Fruit fly (Drosophila melanogaster) whole organism, embryonic: Measurements from ENCODE around the gene CG9986.

Source experiments
- BtbVII ChIP-seq: fragments of 200-800 bp; sonication (Bioruptor generic); optimal IDR thresholded peaks from 3 replicates; lab custom pipeline; 2017; ENCODE audit warnings: missing biosample characterization, mild to moderate bottlenecking, missing genetic modification characterization
- CG11456 ChIP-seq: fragments of 200-800 bp; sonication (Bioruptor generic); IDR thresholded peaks from 3 replicates; pipeline ENCODE4 v1.3.6; 2022; ENCODE audit warnings: missing biosample characterization, missing genetic modification characterization
- CG12071 ChIP-seq: fragments of 200-800 bp; sonication (Bioruptor generic); optimal IDR thresholded peaks from 3 replicates; lab custom pipeline; 2018; ENCODE audit warnings: missing biosample characterization, mild to moderate bottlenecking, missing genetic modification characterization
- CG12236 ChIP-seq: fragments of 200-800 bp; sonication (Bioruptor generic); optimal IDR thresholded peaks from 2 replicates; lab custom pipeline; 2016; ENCODE audit warnings: missing biosample characterization, missing genetic modification characterization
- CG12391 ChIP-seq: fragments of 200-800 bp; sonication (Bioruptor generic); optimal IDR thresholded peaks from 3 replicates; lab custom pipeline; 2018; ENCODE audit warnings: missing biosample characterization, mild to moderate bottlenecking, missing genetic modification characterization, moderate library complexity
- CG14860 ChIP-seq: fragments of 200-800 bp; sonication (Bioruptor generic); IDR thresholded peaks from 3 replicates; pipeline ENCODE4 v1.3.6; 2022; ENCODE audit warnings: missing biosample characterization, missing genetic modification characterization; ENCODE audit not compliant: partially characterized antibody
- CG15269 ChIP-seq: fragments of 200-800 bp; sonication (Bioruptor generic); optimal IDR thresholded peaks from 2 replicates; lab custom pipeline; 2018; ENCODE audit warnings: missing biosample characterization, mild to moderate bottlenecking, missing genetic modification characterization, moderate library complexity
- CG15479 ChIP-seq: fragments of 200-800 bp; sonication (Bioruptor generic); optimal IDR thresholded peaks from 3 replicates; lab custom pipeline; 2019; ENCODE audit warnings: missing biosample characterization, mild to moderate bottlenecking, missing genetic modification characterization, moderate library complexity
- CG16815 ChIP-seq: fragments of 200-800 bp; sonication (Bioruptor generic); optimal IDR thresholded peaks from 3 replicates; lab custom pipeline; 2017; ENCODE audit warnings: missing biosample characterization, mild to moderate bottlenecking, missing genetic modification characterization
- CG17829 ChIP-seq: fragments of 200-800 bp; optimal IDR thresholded peaks from 2 replicates; lab custom pipeline; 2019; ENCODE audit warnings: missing biosample characterization, mild to moderate bottlenecking, missing genetic modification characterization, moderate library complexity
- CG2129 ChIP-seq: fragments of 200-800 bp; sonication (Bioruptor generic); IDR thresholded peaks from 2 replicates; pipeline ENCODE4 v1.3.6; 2022; ENCODE audit warnings: missing biosample characterization, missing genetic modification characterization; ENCODE audit not compliant: partially characterized antibody
- CG2199 ChIP-seq: fragments of 200-800 bp; sonication (Bioruptor generic); IDR thresholded peaks from 3 replicates; pipeline ENCODE4 v1.3.6; 2022; ENCODE audit warnings: missing biosample characterization, missing genetic modification characterization
- CG2889 ChIP-seq: fragments of 200-800 bp; sonication (Bioruptor generic); IDR thresholded peaks from 3 replicates; pipeline ENCODE4 v1.3.6; 2022; ENCODE audit warnings: missing biosample characterization, missing genetic modification characterization
- CG30020 ChIP-seq: fragments of 200-800 bp; optimal IDR thresholded peaks from 2 replicates; lab custom pipeline; 2019; ENCODE audit warnings: missing biosample characterization, mild to moderate bottlenecking, missing genetic modification characterization, moderate library complexity
- CG3065 ChIP-seq: fragments of 200-800 bp; sonication (Bioruptor generic); optimal IDR thresholded peaks from 2 replicates; lab custom pipeline; 2016; ENCODE audit warnings: missing biosample characterization, missing genetic modification characterization
- CG31365 ChIP-seq: fragments of 200-800 bp; sonication (Bioruptor generic); optimal IDR thresholded peaks from 2 replicates; lab custom pipeline; 2018; ENCODE audit warnings: missing biosample characterization, mild to moderate bottlenecking, missing genetic modification characterization
- CG6689 ChIP-seq: fragments of 200-800 bp; sonication (Bioruptor generic); IDR thresholded peaks from 2 replicates; pipeline ENCODE4 v1.3.6; 2022; ENCODE audit warnings: missing biosample characterization, missing genetic modification characterization
- CG8281 ChIP-seq: fragments of 200-800 bp; sonication (Bioruptor generic); optimal IDR thresholded peaks from 2 replicates; lab custom pipeline; 2018; ENCODE audit warnings: missing biosample characterization, mild to moderate bottlenecking, missing genetic modification characterization, moderate library complexity
- CG8944 ChIP-seq: fragments of 200-800 bp; sonication (Bioruptor generic); optimal IDR thresholded peaks from 3 replicates; lab custom pipeline; 2016; ENCODE audit warnings: missing biosample characterization, missing genetic modification characterization
- CTCF ChIP-seq: fragments of 200-800 bp; sonication (Bioruptor generic); optimal IDR thresholded peaks from 2 replicates; lab custom pipeline; 2017; ENCODE audit warnings: missing biosample characterization, mild to moderate bottlenecking, missing genetic modification characterization, moderate library complexity
- D19A ChIP-seq: fragments of 200-800 bp; optimal IDR thresholded peaks from 3 replicates; lab custom pipeline; 2019; ENCODE audit warnings: missing biosample characterization, mild to moderate bottlenecking, missing genetic modification characterization, moderate library complexity
- Dad ChIP-seq: fragments of 200-800 bp; sonication (Bioruptor generic); optimal IDR thresholded peaks from 3 replicates; lab custom pipeline; 2016; ENCODE audit warnings: missing biosample characterization, missing genetic modification characterization
- Dref ChIP-seq: fragments of 200-800 bp; sonication (Bioruptor generic); IDR thresholded peaks from 2 replicates; pipeline ENCODE4 v1.3.6; 2022; ENCODE audit warnings: missing biosample characterization, missing genetic modification characterization
- Ets97D ChIP-seq: fragments of 200-800 bp; sonication (Bioruptor generic); optimal IDR thresholded peaks from 3 replicates; lab custom pipeline; 2016; ENCODE audit warnings: missing biosample characterization, missing genetic modification characterization
- Jarid2 ChIP-seq: fragments of 200-800 bp; sonication (Bioruptor generic); optimal IDR thresholded peaks from 3 replicates; lab custom pipeline; 2017; ENCODE audit warnings: mild to moderate bottlenecking, missing biosample characterization, missing genetic modification reagents, missing genetic modification characterization
- Sry-β ChIP-seq: fragments of 200-800 bp; sonication (Bioruptor generic); optimal IDR thresholded peaks from 2 replicates; lab custom pipeline; 2018; ENCODE audit warnings: missing biosample characterization, mild to moderate bottlenecking, missing genetic modification characterization, moderate library complexity
- Vsx1 ChIP-seq: fragments of 200-800 bp; sonication (Bioruptor generic); optimal IDR thresholded peaks from 2 replicates; lab custom pipeline; 2017; ENCODE audit warnings: missing biosample characterization, mild to moderate bottlenecking, missing genetic modification characterization, missing genetic modification reagents
- YL-1 ChIP-seq: fragments of 200-800 bp; sonication (Bioruptor generic); optimal IDR thresholded peaks from 3 replicates; lab custom pipeline; 2017; ENCODE audit warnings: missing biosample characterization, mild to moderate bottlenecking, missing genetic modification characterization
- ara ChIP-seq: fragments of 200-800 bp; sonication (Bioruptor generic); IDR thresholded peaks from 2 replicates; pipeline ENCODE4 v1.3.6; 2022; ENCODE audit warnings: missing biosample characterization, missing genetic modification characterization
- chif ChIP-seq, 2 experiments: fragments of 200-800 bp; sonication (Bioruptor generic); optimal IDR thresholded peaks; 3 replicates each; lab custom pipeline; 2016; ENCODE audit warnings: missing biosample characterization in 2 of 2, missing genetic modification characterization in 2 of 2
- chn ChIP-seq: fragments of 200-800 bp; sonication (Bioruptor generic); optimal IDR thresholded peaks from 2 replicates; lab custom pipeline; 2016; ENCODE audit warnings: missing biosample characterization, missing genetic modification characterization
- eyg ChIP-seq: fragments of 200-800 bp; sonication (Bioruptor generic); optimal IDR thresholded peaks from 3 replicates; lab custom pipeline; 2016; ENCODE audit warnings: missing biosample characterization, missing genetic modification characterization
- fu2 ChIP-seq: fragments of 200-800 bp; sonication (Bioruptor generic); optimal IDR thresholded peaks from 2 replicates; lab custom pipeline; 2016; ENCODE audit warnings: missing biosample characterization, missing genetic modification characterization
- grau ChIP-seq: fragments of 200-800 bp; optimal IDR thresholded peaks from 3 replicates; lab custom pipeline; 2019; ENCODE audit warnings: missing biosample characterization, mild to moderate bottlenecking, missing genetic modification characterization, moderate library complexity
- grn ChIP-seq: fragments of 200-800 bp; sonication (Bioruptor generic); optimal IDR thresholded peaks from 3 replicates; lab custom pipeline; 2017; ENCODE audit warnings: missing biosample characterization, missing genetic modification characterization
- hb ChIP-seq: fragments of 200-800 bp; sonication (Bioruptor generic); IDR thresholded peaks from 3 replicates; pipeline ENCODE4 v1.3.6; 2022; ENCODE audit warnings: missing biosample characterization, missing genetic modification characterization; ENCODE audit not compliant: partially characterized antibody
- jigr1 ChIP-seq: fragments of 200-800 bp; sonication (Bioruptor generic); IDR thresholded peaks from 3 replicates; pipeline ENCODE4 v1.3.6; 2022; ENCODE audit warnings: missing biosample characterization, missing genetic modification characterization
- mam ChIP-seq: fragments of 200-800 bp; sonication (Bioruptor generic); optimal IDR thresholded peaks from 3 replicates; lab custom pipeline; 2016; ENCODE audit warnings: missing biosample characterization, missing genetic modification characterization
- pita ChIP-seq: fragments of 200-800 bp; sonication (Bioruptor generic); optimal IDR thresholded peaks from 2 replicates; lab custom pipeline; 2017; ENCODE audit warnings: missing biosample characterization, mild to moderate bottlenecking, missing genetic modification characterization
- salm ChIP-seq: fragments of 200-800 bp; sonication (Bioruptor generic); optimal IDR thresholded peaks from 2 replicates; lab custom pipeline; 2018; ENCODE audit warnings: missing biosample characterization, mild to moderate bottlenecking, missing genetic modification characterization
- stwl ChIP-seq: fragments of 200-800 bp; sonication (Bioruptor generic); optimal IDR thresholded peaks from 3 replicates; lab custom pipeline; 2018; ENCODE audit warnings: missing biosample characterization, mild to moderate bottlenecking, missing genetic modification characterization, moderate library complexity
- zfh2 ChIP-seq: fragments of 200-800 bp; sonication (Bioruptor generic); optimal IDR thresholded peaks from 2 replicates; lab custom pipeline; 2016; ENCODE audit warnings: missing biosample characterization, missing genetic modification characterization

The CG9986 gene

DNA sequence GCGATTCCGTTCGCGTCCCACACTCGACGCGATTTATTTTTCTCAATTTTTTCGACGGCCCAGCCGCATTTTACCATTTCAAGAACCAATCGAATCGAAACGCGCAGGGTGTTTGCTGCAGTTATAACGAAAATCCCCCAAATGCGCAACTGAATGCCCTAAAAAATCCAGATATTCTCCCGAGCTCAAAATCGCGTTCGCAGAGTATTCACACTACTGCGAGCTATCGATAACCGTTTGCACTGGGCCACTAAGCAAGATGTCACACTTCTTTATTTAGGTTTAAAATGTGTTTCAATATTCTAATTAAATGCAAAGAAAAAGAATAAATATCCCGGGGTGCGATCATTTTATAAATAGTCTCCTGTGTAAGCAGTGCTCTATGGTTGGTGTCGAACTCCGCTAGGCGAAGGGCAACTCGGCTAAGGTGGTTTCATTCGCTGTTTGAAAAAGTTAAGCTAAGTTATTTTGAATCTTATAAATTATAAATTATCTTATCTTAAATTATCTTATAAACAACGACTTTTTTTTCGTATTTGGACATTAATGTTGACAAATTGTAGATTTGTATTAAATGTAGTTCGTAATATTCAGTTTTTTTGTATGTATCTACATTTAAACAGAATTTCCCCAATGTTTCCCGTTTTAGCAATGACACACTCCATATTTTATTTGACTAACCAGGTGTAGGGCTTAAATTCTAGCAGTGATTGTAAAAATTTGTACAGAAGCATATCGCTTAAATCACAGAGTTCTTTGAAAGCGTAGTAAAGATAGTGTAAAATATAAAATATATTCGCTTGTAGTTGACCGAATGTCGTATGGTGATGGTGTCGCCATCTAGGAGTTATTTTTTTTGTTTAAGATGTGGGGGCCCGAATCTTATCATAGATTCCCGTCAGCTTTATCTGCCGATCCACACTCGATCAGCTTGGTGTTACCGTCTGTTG is 29.4 kb downstream of the CG9986 start, which contains the start of gene CG10011 (continued):
- TF ChIP-seq hb (GFP tag; lab: Robert Waterston, UW) = 0 out of 3 replicates have a peak, but pooled peaks have one; percentile 18
- no peak for TF ChIP-seq Sry-β (GFP tag; lab: Kevin White, UChicago)
- TF ChIP-seq salm = no peak
- TF ChIP-seq CTCF = peak; percentile 93
- no peak for TF ChIP-seq CG8944 (GFP tag; lab: Kevin White, UChicago)
- TF ChIP-seq mam (GFP tag; lab: Kevin White, UChicago) = peak; percentile 1
- TF ChIP-seq BtbVII (GFP tag; lab: Kevin White, UChicago) = peak; percentile 8
- no peak for TF ChIP-seq chif (GFP tag; optimal IDR thresholded peaks at IDR 0.05; lab: Kevin White, UChicago)
- no peak for TF ChIP-seq CG15479 (GFP tag; lab: Kevin White, UChicago)
- peak; percentile 47 for TF ChIP-seq Ets97D (GFP tag; lab: Kevin White, UChicago)
- peak; percentile 77 for TF ChIP-seq Jarid2 (GFP tag; lab: Kevin White, UChicago)
- peak; percentile 24 for TF ChIP-seq CG17829 (tag; lab: Kevin White, UChicago)
- peak; percentile 39 for TF ChIP-seq stwl (tag; lab: Kevin White, UChicago)
- TF ChIP-seq YL-1 (GFP tag; lab: Kevin White, UChicago) = peak; percentile 16
- TF ChIP-seq CG11456 (GFP tag; lab: Robert Waterston, UW) = 0 out of 3 replicates have a peak, but pooled peaks have one; percentile 23
- TF ChIP-seq grn (GFP tag; lab: Kevin White, UChicago) = peak; percentile 92
- TF ChIP-seq Dref (GFP tag; lab: Robert Waterston, UW) = peak; percentile 32
- TF ChIP-seq CG2199 (GFP tag; lab: Robert Waterston, UW) = peak; percentile 87
- TF ChIP-seq jigr1 (GFP tag; lab: Robert Waterston, UW) = no peak
- TF ChIP-seq CG2129 (GFP tag; lab: Robert Waterston, UW) = no peak
- TF ChIP-seq eyg (GFP tag; lab: Kevin White, UChicago) = peak; percentile 12
- no peak for TF ChIP-seq chn (GFP tag; lab: Kevin White, UChicago)
- peak; percentile 6 for TF ChIP-seq CG12391 (tag; lab: Kevin White, UChicago)
- TF ChIP-seq pita = peak; percentile 82
- no peak for TF ChIP-seq ara (GFP tag; lab: Robert Waterston, UW)

DNA sequence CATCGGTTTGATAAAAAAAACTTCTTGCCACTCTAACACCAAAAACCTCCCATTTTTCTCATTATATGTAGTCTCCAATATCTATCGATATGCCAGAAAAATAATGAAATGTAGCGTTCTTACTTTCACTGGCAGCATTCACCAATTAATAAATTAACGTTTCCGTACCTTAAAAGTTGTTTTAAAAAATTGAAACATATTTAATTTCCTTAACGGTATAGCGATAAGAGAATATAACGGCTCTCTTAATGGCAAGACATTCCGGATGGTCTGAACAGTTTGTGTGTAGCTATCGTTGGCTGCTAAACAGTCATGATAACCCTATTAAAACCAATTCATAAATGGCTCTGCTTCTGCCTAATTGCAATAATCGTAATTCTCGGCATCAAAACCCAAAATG is 30.2 kb downstream of the CG9986 start, which contains the start of gene CG9988:
Gene CG9988 (plus strand): TSS at position 301 of the 400 bp plus-strand sequence.
- TF ChIP-seq D19A (tag; lab: Kevin White, UChicago) (no peak), pita (no peak), CG30020 (tag; lab: Kevin White, UChicago) (no peak), CG14860 (GFP tag; lab: Robert Waterston, UW) (no peak), CG15269 (no peak), grau (tag; lab: Kevin White, UChicago) (no peak), CG12071 (GFP tag; lab: Kevin White, UChicago) (no peak), CG31365 (tag; lab: Kevin White, UChicago) (no peak), CG3065 (GFP tag; lab: Kevin White, UChicago) (no peak), zfh2 (GFP tag; lab: Kevin White, UChicago) (no peak), fu2 (GFP tag; lab: Kevin White, UChicago) (no peak), CG6689 (no peak), CG2889 (GFP tag; lab: Robert Waterston, UW) (no peak), Vsx1 (GFP tag; lab: Kevin White, UChicago) (no peak), CG16815 (GFP tag; lab: Kevin White, UChicago) (no peak), CG8281 (no peak), CG12236 (GFP tag; lab: Kevin White, UChicago) (no peak), Dad (GFP tag; lab: Kevin White, UChicago) (no peak)
